Fruit fly (Drosophila melanogaster) whole organism, embryonic: Measurements from ENCODE around the gene LpR2.
A peak's percentile ranks its signal among the peaks of the same experiment; 100 is the strongest.

ENCODE experiments used
- Adf1 ChIP-seq: fragments of 200-800 bp; sonication (Bioruptor generic); IDR thresholded peaks from 2 replicates; pipeline ENCODE4 v1.3.6; 2022; ENCODE audit warnings: missing biosample characterization, missing genetic modification characterization
- Asciz ChIP-seq: fragments of 200-800 bp; sonication (Bioruptor generic); optimal IDR thresholded peaks from 2 replicates; lab custom pipeline; 2017; ENCODE audit warnings: missing biosample characterization, mild to moderate bottlenecking, missing genetic modification characterization, missing genetic modification reagents
- Bgb ChIP-seq: fragments of 200-800 bp; sonication (Bioruptor generic); IDR thresholded peaks from 2 replicates; pipeline ENCODE4 v1.3.6; 2022; ENCODE audit warnings: missing biosample characterization, missing genetic modification characterization; ENCODE audit not compliant: partially characterized antibody
- CG10654 ChIP-seq: fragments of 200-800 bp; sonication (Bioruptor generic); optimal IDR thresholded peaks from 2 replicates; lab custom pipeline; 2016; ENCODE audit warnings: missing biosample characterization, missing genetic modification characterization
- CG11247 ChIP-seq: fragments of 200-800 bp; sonication (Bioruptor generic); IDR thresholded peaks from 2 replicates; pipeline ENCODE4 v1.3.6; 2022; ENCODE audit warnings: missing biosample characterization, missing genetic modification characterization
- CG11398 ChIP-seq: fragments of 200-800 bp; sonication (Bioruptor generic); optimal IDR thresholded peaks from 2 replicates; lab custom pipeline; 2016; ENCODE audit warnings: missing biosample characterization, missing genetic modification characterization
- CG11560 ChIP-seq: fragments of 200-800 bp; sonication (Bioruptor generic); IDR thresholded peaks from 3 replicates; pipeline ENCODE4 v1.3.6; 2022; ENCODE audit warnings: missing biosample characterization, missing genetic modification characterization
- CG12391 ChIP-seq: fragments of 200-800 bp; sonication (Bioruptor generic); optimal IDR thresholded peaks from 3 replicates; lab custom pipeline; 2018; ENCODE audit warnings: missing biosample characterization, mild to moderate bottlenecking, missing genetic modification characterization, moderate library complexity
- CG17359 ChIP-seq: fragments of 200-800 bp; sonication (Bioruptor generic); optimal IDR thresholded peaks from 3 replicates; lab custom pipeline; 2018; ENCODE audit warnings: missing biosample characterization, mild to moderate bottlenecking, missing genetic modification characterization, moderate library complexity
- CG17829 ChIP-seq: fragments of 200-800 bp; optimal IDR thresholded peaks from 2 replicates; lab custom pipeline; 2019; ENCODE audit warnings: missing biosample characterization, mild to moderate bottlenecking, missing genetic modification characterization, moderate library complexity
- CG18262 ChIP-seq: fragments of 200-800 bp; optimal IDR thresholded peaks from 3 replicates; lab custom pipeline; 2019; ENCODE audit warnings: missing biosample characterization, mild to moderate bottlenecking, missing genetic modification characterization, moderate library complexity
- CG18476 ChIP-seq: fragments of 200-800 bp; sonication (Bioruptor generic); optimal IDR thresholded peaks from 2 replicates; lab custom pipeline; 2016; ENCODE audit warnings: missing biosample characterization, mild to moderate bottlenecking, missing genetic modification characterization
- CG2116 ChIP-seq: fragments of 200-800 bp; sonication (Bioruptor generic); optimal IDR thresholded peaks from 3 replicates; lab custom pipeline; 2018; ENCODE audit warnings: missing biosample characterization, mild to moderate bottlenecking, missing genetic modification characterization
- CG2712 ChIP-seq: fragments of 200-800 bp; optimal IDR thresholded peaks from 3 replicates; lab custom pipeline; 2019; ENCODE audit warnings: missing biosample characterization, mild to moderate bottlenecking, missing genetic modification characterization, moderate library complexity
- CG31441 ChIP-seq: fragments of 200-800 bp; sonication (Bioruptor generic); IDR thresholded peaks from 2 replicates; pipeline ENCODE4 v1.3.6; 2022; ENCODE audit warnings: missing biosample characterization, missing genetic modification characterization
- CG4328 ChIP-seq: fragments of 200-800 bp; sonication (Bioruptor generic); optimal IDR thresholded peaks from 3 replicates; lab custom pipeline; 2017; ENCODE audit warnings: missing biosample characterization, missing genetic modification reagents, missing genetic modification characterization
- CG4707 ChIP-seq: fragments of 200-800 bp; sonication (Bioruptor generic); optimal IDR thresholded peaks from 2 replicates; lab custom pipeline; 2018; ENCODE audit warnings: missing biosample characterization, mild to moderate bottlenecking, missing genetic modification characterization, moderate library complexity
- CG6854 ChIP-seq: fragments of 200-800 bp; sonication (Bioruptor generic); optimal IDR thresholded peaks from 3 replicates; lab custom pipeline; 2017; ENCODE audit warnings: missing biosample characterization, mild to moderate bottlenecking, missing genetic modification characterization
- CG7372 ChIP-seq: fragments of 200-800 bp; sonication (Bioruptor generic); IDR thresholded peaks from 2 replicates; pipeline ENCODE4 v1.3.6; 2022; ENCODE audit warnings: missing biosample characterization, missing genetic modification characterization
- CG8388 ChIP-seq: fragments of 200-800 bp; sonication (Bioruptor generic); optimal IDR thresholded peaks from 2 replicates; lab custom pipeline; 2019; ENCODE audit warnings: missing biosample characterization, mild to moderate bottlenecking, missing genetic modification characterization, moderate library complexity
- CG9797 ChIP-seq: fragments of 200-800 bp; sonication (Bioruptor generic); optimal IDR thresholded peaks from 3 replicates; lab custom pipeline; 2018; ENCODE audit warnings: missing biosample characterization, mild to moderate bottlenecking, missing genetic modification characterization
- Chrac-16 ChIP-seq: fragments of 200-800 bp; sonication (Bioruptor generic); optimal IDR thresholded peaks from 3 replicates; lab custom pipeline; 2016; ENCODE audit warnings: missing biosample characterization, missing genetic modification characterization
- Doc3 ChIP-seq: fragments of 200-800 bp; sonication (Bioruptor generic); IDR thresholded peaks from 3 replicates; pipeline ENCODE4 v1.3.6; 2022; ENCODE audit warnings: missing biosample characterization, missing genetic modification characterization; ENCODE audit not compliant: partially characterized antibody
- Ets97D ChIP-seq: fragments of 200-800 bp; sonication (Bioruptor generic); optimal IDR thresholded peaks from 3 replicates; lab custom pipeline; 2016; ENCODE audit warnings: missing biosample characterization, missing genetic modification characterization
- H15 ChIP-seq: fragments of 200-800 bp; sonication (Bioruptor generic); IDR thresholded peaks from 3 replicates; pipeline ENCODE4 v1.3.6; 2022; ENCODE audit warnings: missing biosample characterization, missing genetic modification characterization
- Hsf ChIP-seq: fragments of 200-800 bp; sonication (Bioruptor generic); optimal IDR thresholded peaks from 3 replicates; lab custom pipeline; 2016; ENCODE audit warnings: missing biosample characterization, missing genetic modification characterization
- Mrtf ChIP-seq: fragments of 200-800 bp; sonication (Bioruptor generic); IDR thresholded peaks from 3 replicates; pipeline ENCODE4 v1.3.6; 2022; ENCODE audit warnings: missing biosample characterization, missing genetic modification characterization
- Nf-YB ChIP-seq: fragments of 200-800 bp; sonication (Bioruptor generic); optimal IDR thresholded peaks from 3 replicates; lab custom pipeline; 2019; ENCODE audit warnings: missing biosample characterization, mild to moderate bottlenecking, missing genetic modification characterization, moderate library complexity
- Rx ChIP-seq: fragments of 200-800 bp; sonication (Bioruptor generic); IDR thresholded peaks from 2 replicates; pipeline ENCODE4 v1.3.6; 2022; ENCODE audit warnings: missing biosample characterization, missing genetic modification characterization
- Spps ChIP-seq: fragments of 200-800 bp; sonication (Bioruptor generic); optimal IDR thresholded peaks from 2 replicates; lab custom pipeline; 2018; ENCODE audit warnings: missing biosample characterization, mild to moderate bottlenecking, missing genetic modification characterization
- Vsx1 ChIP-seq: fragments of 200-800 bp; sonication (Bioruptor generic); optimal IDR thresholded peaks from 2 replicates; lab custom pipeline; 2017; ENCODE audit warnings: missing biosample characterization, mild to moderate bottlenecking, missing genetic modification characterization, missing genetic modification reagents
- Xrp1 ChIP-seq: fragments of 200-800 bp; sonication (Bioruptor generic); IDR thresholded peaks from 2 replicates; pipeline ENCODE4 v1.3.6; 2022; ENCODE audit warnings: missing biosample characterization, missing genetic modification characterization
- ato ChIP-seq: fragments of 200-800 bp; sonication (Bioruptor generic); IDR thresholded peaks from 2 replicates; pipeline ENCODE4 v1.3.6; 2022; ENCODE audit warnings: missing biosample characterization, missing genetic modification characterization; ENCODE audit not compliant: partially characterized antibody
- bab2 ChIP-seq: fragments of 200-800 bp; sonication (Bioruptor generic); optimal IDR thresholded peaks from 2 replicates; lab custom pipeline; 2016; ENCODE audit warnings: missing biosample characterization, missing genetic modification characterization
- bcd ChIP-seq: fragments of 200-800 bp; sonication (Bioruptor generic); optimal IDR thresholded peaks from 2 replicates; lab custom pipeline; 2017; ENCODE audit warnings: missing biosample characterization, mild to moderate bottlenecking, missing genetic modification characterization
- ci ChIP-seq: fragments of 200-800 bp; sonication (Bioruptor generic); IDR thresholded peaks from 3 replicates; pipeline ENCODE4 v1.3.6; 2022; ENCODE audit warnings: missing biosample characterization, missing genetic modification characterization
- ems ChIP-seq: fragments of 200-800 bp; sonication (Bioruptor generic); optimal IDR thresholded peaks from 3 replicates; lab custom pipeline; 2016; ENCODE audit warnings: missing biosample characterization, missing genetic modification characterization
- fd3F ChIP-seq: fragments of 200-800 bp; sonication (Bioruptor generic); optimal IDR thresholded peaks from 2 replicates; lab custom pipeline; 2018; ENCODE audit warnings: missing biosample characterization, mild to moderate bottlenecking, missing genetic modification characterization, moderate library complexity
- fru ChIP-seq: fragments of >200 bp; optimal IDR thresholded peaks from 2 replicates; lab custom pipeline; 2017
- gem ChIP-seq: fragments of 200-800 bp; sonication (Bioruptor generic); optimal IDR thresholded peaks from 2 replicates; lab custom pipeline; 2019; ENCODE audit warnings: missing biosample characterization, mild to moderate bottlenecking, missing genetic modification characterization, moderate library complexity
- gro ChIP-seq: fragments of 200-800 bp; sonication (Bioruptor generic); optimal IDR thresholded peaks from 2 replicates; lab custom pipeline; 2016; ENCODE audit warnings: missing biosample characterization, missing genetic modification characterization
- gsb ChIP-seq: fragments of 200-800 bp; sonication (Bioruptor generic); IDR thresholded peaks from 2 replicates; pipeline ENCODE4 v1.3.6; 2022; ENCODE audit warnings: missing biosample characterization, missing genetic modification characterization
- kni ChIP-seq: fragments of 200-800 bp; sonication (Bioruptor generic); optimal IDR thresholded peaks from 3 replicates; lab custom pipeline; 2017; ENCODE audit warnings: mild to moderate bottlenecking, missing biosample characterization, missing genetic modification reagents, missing genetic modification characterization
- mam ChIP-seq: fragments of 200-800 bp; sonication (Bioruptor generic); optimal IDR thresholded peaks from 3 replicates; lab custom pipeline; 2016; ENCODE audit warnings: missing biosample characterization, missing genetic modification characterization
- org-1 ChIP-seq: fragments of 200-800 bp; sonication (Bioruptor generic); optimal IDR thresholded peaks from 2 replicates; lab custom pipeline; 2017; ENCODE audit warnings: missing biosample characterization, missing genetic modification characterization
- pb ChIP-seq: fragments of 200-800 bp; sonication (Bioruptor generic); optimal IDR thresholded peaks from 3 replicates; lab custom pipeline; 2016; ENCODE audit warnings: missing biosample characterization, missing genetic modification characterization
- phol ChIP-seq: fragments of 200-800 bp; sonication (Bioruptor generic); optimal IDR thresholded peaks from 3 replicates; lab custom pipeline; 2018; ENCODE audit warnings: missing biosample characterization, mild to moderate bottlenecking, missing genetic modification characterization, moderate library complexity
- pzg ChIP-seq: fragments of 200-800 bp; sonication (Bioruptor generic); optimal IDR thresholded peaks from 3 replicates; lab custom pipeline; 2018; ENCODE audit warnings: missing biosample characterization, mild to moderate bottlenecking, missing genetic modification characterization, moderate library complexity
- sens ChIP-seq: fragments of 200-800 bp; sonication (Bioruptor generic); peaks from one replicate; lab custom pipeline; 2016; ENCODE audit warnings: missing biosample characterization, missing genetic modification characterization
- sob ChIP-seq: fragments of 200-800 bp; sonication (Bioruptor generic); IDR thresholded peaks from 2 replicates; pipeline ENCODE4 v1.3.6; 2022; ENCODE audit warnings: missing biosample characterization, missing genetic modification characterization
- wek ChIP-seq: fragments of 200-800 bp; sonication (Bioruptor generic); optimal IDR thresholded peaks from 3 replicates; lab custom pipeline; 2018; ENCODE audit warnings: missing biosample characterization, mild to moderate bottlenecking, missing genetic modification characterization, moderate library complexity
- z ChIP-seq: fragments of 200-800 bp; sonication (Bioruptor generic); IDR thresholded peaks from 3 replicates; pipeline ENCODE4 v1.3.6; 2022; ENCODE audit warnings: missing biosample characterization, missing genetic modification characterization

The LpR2 gene

DNA sequence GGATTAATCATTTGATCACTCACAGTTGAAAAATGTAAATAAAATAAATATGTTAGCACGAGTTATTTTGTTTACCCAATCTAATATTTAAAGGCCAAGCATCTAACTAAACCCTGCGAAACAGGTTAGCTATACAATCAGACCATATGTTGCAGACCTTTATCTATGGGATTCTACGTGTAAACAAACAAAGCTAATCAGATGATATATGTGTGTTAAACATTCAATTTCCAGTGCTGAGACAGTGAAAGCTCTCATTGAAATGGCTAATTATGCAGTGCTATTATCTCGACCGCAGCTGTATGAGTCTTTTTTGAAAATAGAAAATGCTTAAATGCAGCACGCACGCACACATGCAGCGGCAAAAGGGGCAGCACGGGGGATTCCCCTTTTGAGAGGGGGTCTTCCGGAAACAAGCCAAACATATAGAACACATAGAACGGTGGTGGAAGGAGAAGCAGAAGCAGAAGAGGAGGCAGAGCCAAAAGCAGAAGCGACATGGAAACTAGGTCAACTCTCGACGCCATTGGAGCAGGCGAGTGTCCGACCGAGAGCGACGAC, 80.3 kb downstream of the LpR2 start (continued):
- no peak for TF ChIP-seq gsb (GFP tag; lab: Robert Waterston, UW)
- no peak for TF ChIP-seq fd3F (GFP tag; lab: Kevin White, UChicago)
- TF ChIP-seq Vsx1 (GFP tag; lab: Kevin White, UChicago) = peak; percentile 56
- TF ChIP-seq CG12391 (tag; lab: Kevin White, UChicago) = peak; percentile 23
- peak; percentile 2 for TF ChIP-seq gem (tag; lab: Kevin White, UChicago)
- peak; percentile 50; the same call in 1 of the 3 replicates for TF ChIP-seq ci
- no peak for TF ChIP-seq CG10654 (GFP tag; lab: Kevin White, UChicago)
- no peak for TF ChIP-seq H15 (GFP tag; lab: Robert Waterston, UW)
- TF ChIP-seq pzg (GFP tag; lab: Kevin White, UChicago) = no peak
- no peak for TF ChIP-seq CG2712 (tag; lab: Kevin White, UChicago)
- TF ChIP-seq Doc3 (GFP tag; lab: Robert Waterston, UW) = no peak
- no peak for TF ChIP-seq CG4328
- TF ChIP-seq ems (GFP tag; lab: Kevin White, UChicago) = no peak
- TF ChIP-seq mam = no peak
- no peak for TF ChIP-seq bcd (GFP tag; lab: Kevin White, UChicago)
- TF ChIP-seq Nf-YB (GFP tag; lab: Kevin White, UChicago) = no peak
- TF ChIP-seq CG17359 (tag; lab: Kevin White, UChicago) = peak; percentile 16
- TF ChIP-seq fru (lab: Kevin White, UChicago) = no peak
- TF ChIP-seq CG18476 = no peak
- no peak for TF ChIP-seq CG11560 (tag; lab: Robert Waterston, UW)
- no peak for TF ChIP-seq bab2 (GFP tag; lab: Kevin White, UChicago)
- TF ChIP-seq CG18262 = peak; percentile 9
- no peak for TF ChIP-seq kni (GFP tag; lab: Kevin White, UChicago)
- no peak for TF ChIP-seq CG9797
- peak; percentile 86 for TF ChIP-seq z (GFP tag; lab: Robert Waterston, UW)
- TF ChIP-seq Spps (tag; lab: Kevin White, UChicago) = no peak
- TF ChIP-seq CG2116 (GFP tag; lab: Kevin White, UChicago) = no peak
- TF ChIP-seq Xrp1 (GFP tag; lab: Robert Waterston, UW) = no peak
- no peak for TF ChIP-seq CG4707 (GFP tag; lab: Kevin White, UChicago)
- TF ChIP-seq Asciz (GFP tag; lab: Kevin White, UChicago) = peak; percentile 19
- TF ChIP-seq Mrtf (GFP tag; lab: Robert Waterston, UW) = no peak
- no peak for TF ChIP-seq CG11247 (GFP tag; lab: Robert Waterston, UW)
- TF ChIP-seq CG8388 (GFP tag; lab: Kevin White, UChicago) = no peak
- no peak for TF ChIP-seq gro (GFP tag; lab: Kevin White, UChicago)
- TF ChIP-seq phol (tag; lab: Kevin White, UChicago) = no peak
- TF ChIP-seq org-1 = no peak
- TF ChIP-seq sens (GFP tag; lab: Kevin White, UChicago) = peak; percentile 71
- TF ChIP-seq Bgb (GFP tag; lab: Robert Waterston, UW) = no peak
- TF ChIP-seq CG11398 (GFP tag; lab: Kevin White, UChicago) = no peak
- no peak for TF ChIP-seq pb (GFP tag; lab: Kevin White, UChicago)
- TF ChIP-seq CG7372 = no peak
- TF ChIP-seq Rx (GFP tag; lab: Robert Waterston, UW) = no peak
- no peak for TF ChIP-seq wek
- TF ChIP-seq sob (GFP tag; lab: Robert Waterston, UW) = no peak
- no peak for TF ChIP-seq Hsf (GFP tag; lab: Kevin White, UChicago)
- no peak for TF ChIP-seq Chrac-16
- no peak for TF ChIP-seq ato (GFP tag; lab: Robert Waterston, UW)
- TF ChIP-seq Ets97D (GFP tag; lab: Kevin White, UChicago) = no peak
- no peak for TF ChIP-seq Adf1 (GFP tag; lab: Robert Waterston, UW)
- TF ChIP-seq CG6854 (GFP tag; lab: Kevin White, UChicago) = no peak
- TF ChIP-seq CG31441 (GFP tag; lab: Robert Waterston, UW) = no peak
- TF ChIP-seq CG17829 (tag; lab: Kevin White, UChicago) = no peak
